Fruit fly (Drosophila melanogaster) whole organism, embryonic: Measurements from ENCODE around the gene Ilp7.

ENCODE experiments used
- Adf1 ChIP-seq: fragments of 200-800 bp; sonication (Bioruptor generic); IDR thresholded peaks from 2 replicates; pipeline ENCODE4 v1.3.6; 2022; ENCODE audit warnings: missing biosample characterization, missing genetic modification characterization
- Bgb ChIP-seq: fragments of 200-800 bp; sonication (Bioruptor generic); IDR thresholded peaks from 2 replicates; pipeline ENCODE4 v1.3.6; 2022; ENCODE audit warnings: missing biosample characterization, missing genetic modification characterization; ENCODE audit not compliant: partially characterized antibody
- CG11560 ChIP-seq: fragments of 200-800 bp; sonication (Bioruptor generic); IDR thresholded peaks from 3 replicates; pipeline ENCODE4 v1.3.6; 2022; ENCODE audit warnings: missing biosample characterization, missing genetic modification characterization
- CG12155 ChIP-seq: fragments of 200-800 bp; sonication (Bioruptor generic); optimal IDR thresholded peaks from 3 replicates; lab custom pipeline; 2016; ENCODE audit warnings: missing biosample characterization, missing genetic modification characterization
- CG14050 ChIP-seq: fragments of 200-800 bp; sonication (Bioruptor generic); IDR thresholded peaks from 3 replicates; pipeline ENCODE4 v1.3.6; 2022; ENCODE audit warnings: missing biosample characterization, missing genetic modification characterization
- CG14965 ChIP-seq: fragments of 200-800 bp; sonication (Bioruptor generic); optimal IDR thresholded peaks from 2 replicates; lab custom pipeline; 2016; ENCODE audit warnings: missing biosample characterization, missing genetic modification characterization, borderline replicate concordance
- CG1603 ChIP-seq: fragments of 200-800 bp; sonication (Bioruptor generic); optimal IDR thresholded peaks from 2 replicates; lab custom pipeline; 2019; ENCODE audit warnings: missing biosample characterization, mild to moderate bottlenecking, missing genetic modification characterization, moderate library complexity
- CG16815 ChIP-seq: fragments of 200-800 bp; sonication (Bioruptor generic); optimal IDR thresholded peaks from 3 replicates; lab custom pipeline; 2017; ENCODE audit warnings: missing biosample characterization, mild to moderate bottlenecking, missing genetic modification characterization
- CG16863 ChIP-seq: fragments of 200-800 bp; sonication (Bioruptor generic); optimal IDR thresholded peaks from 3 replicates; lab custom pipeline; 2016; ENCODE audit warnings: missing biosample characterization, missing genetic modification characterization
- CG17328 ChIP-seq: fragments of 200-800 bp; sonication (Bioruptor generic); IDR thresholded peaks from 2 replicates; pipeline ENCODE4 v1.3.6; 2022; ENCODE audit warnings: missing biosample characterization, missing genetic modification characterization
- CG18262 ChIP-seq: fragments of 200-800 bp; optimal IDR thresholded peaks from 3 replicates; lab custom pipeline; 2019; ENCODE audit warnings: missing biosample characterization, mild to moderate bottlenecking, missing genetic modification characterization, moderate library complexity
- CG3065 ChIP-seq: fragments of 200-800 bp; sonication (Bioruptor generic); optimal IDR thresholded peaks from 2 replicates; lab custom pipeline; 2016; ENCODE audit warnings: missing biosample characterization, missing genetic modification characterization
- CG7357 ChIP-seq: fragments of 200-800 bp; sonication (Bioruptor generic); IDR thresholded peaks from 3 replicates; pipeline ENCODE4 v1.3.6; 2022; ENCODE audit warnings: missing biosample characterization, missing genetic modification characterization
- CG7372 ChIP-seq: fragments of 200-800 bp; sonication (Bioruptor generic); IDR thresholded peaks from 2 replicates; pipeline ENCODE4 v1.3.6; 2022; ENCODE audit warnings: missing biosample characterization, missing genetic modification characterization
- CG7556 ChIP-seq: fragments of 200-800 bp; sonication (Bioruptor generic); optimal IDR thresholded peaks from 2 replicates; lab custom pipeline; 2017; ENCODE audit warnings: missing biosample characterization, mild to moderate bottlenecking, missing genetic modification characterization
- CG8359 ChIP-seq: fragments of 200-800 bp; sonication (Bioruptor generic); optimal IDR thresholded peaks from 2 replicates; lab custom pipeline; 2017; ENCODE audit warnings: missing biosample characterization, mild to moderate bottlenecking, missing genetic modification characterization, borderline replicate concordance
- Chrac-16 ChIP-seq: fragments of 200-800 bp; sonication (Bioruptor generic); optimal IDR thresholded peaks from 3 replicates; lab custom pipeline; 2016; ENCODE audit warnings: missing biosample characterization, missing genetic modification characterization
- Dp ChIP-seq: fragments of 200-800 bp; sonication (Bioruptor generic); optimal IDR thresholded peaks from 2 replicates; lab custom pipeline; 2018; ENCODE audit warnings: missing biosample characterization, mild to moderate bottlenecking, missing genetic modification characterization, moderate library complexity
- Fer1 ChIP-seq: fragments of 200-800 bp; sonication (Bioruptor generic); optimal IDR thresholded peaks from 2 replicates; lab custom pipeline; 2017; ENCODE audit warnings: missing biosample characterization, mild to moderate bottlenecking, missing genetic modification characterization
- GATAe ChIP-seq: fragments of 200-800 bp; sonication (Bioruptor generic); conservative IDR thresholded peaks from 2 replicates; pipeline ENCODE4 v1.3.6; 2022; ENCODE audit warnings: missing biosample characterization, missing genetic modification characterization
- Hr51 ChIP-seq, 2 experiments: fragments of 200-800 bp; sonication (Bioruptor generic); optimal IDR thresholded peaks; 2 replicates in 1 of 2; 3 replicates in 1 of 2; lab custom pipeline; 2016 to 2018; ENCODE audit warnings: missing biosample characterization in 2 of 2, missing genetic modification characterization in 2 of 2, mild to moderate bottlenecking in 1 of 2, moderate library complexity in 1 of 2
- Hsf ChIP-seq: fragments of 200-800 bp; sonication (Bioruptor generic); optimal IDR thresholded peaks from 3 replicates; lab custom pipeline; 2016; ENCODE audit warnings: missing biosample characterization, missing genetic modification characterization
- Lim3 ChIP-seq: fragments of 200-800 bp; sonication (Bioruptor generic); IDR thresholded peaks from 2 replicates; pipeline ENCODE4 v1.3.6; 2022; ENCODE audit warnings: missing biosample characterization, missing genetic modification characterization
- PHDP ChIP-seq: fragments of 200-800 bp; sonication (Bioruptor generic); optimal IDR thresholded peaks from 3 replicates; lab custom pipeline; 2018; ENCODE audit warnings: missing biosample characterization, mild to moderate bottlenecking, missing genetic modification characterization, moderate library complexity
- Stat92E ChIP-seq, 3 experiments: fragments of >200 bp in 2 of 3; fragments of 200-800 bp in 1 of 3; sonication (Bioruptor generic) in 1 of 3; optimal IDR thresholded peaks; 2 replicates each; lab custom pipeline; 2017 to 2019; ENCODE audit warnings: missing biosample characterization in 3 of 3, missing genetic modification characterization in 3 of 3, mild to moderate bottlenecking in 1 of 3, moderate library complexity in 1 of 3
- bigmax ChIP-seq: fragments of 200-800 bp; sonication (Bioruptor generic); optimal IDR thresholded peaks from 2 replicates; lab custom pipeline; 2018; ENCODE audit warnings: missing biosample characterization, mild to moderate bottlenecking, missing genetic modification characterization
- br ChIP-seq: fragments of >200 bp; optimal IDR thresholded peaks from 2 replicates; lab custom pipeline; 2017
- cad ChIP-seq: fragments of >200 bp; optimal IDR thresholded peaks from 2 replicates; lab custom pipeline; 2017; ENCODE audit warnings: missing biosample characterization, missing genetic modification characterization
- chif ChIP-seq, 2 experiments: fragments of 200-800 bp; sonication (Bioruptor generic); optimal IDR thresholded peaks; 3 replicates each; lab custom pipeline; 2016; ENCODE audit warnings: missing biosample characterization in 2 of 2, missing genetic modification characterization in 2 of 2
- chinmo ChIP-seq: fragments of 200-800 bp; sonication (Bioruptor generic); IDR thresholded peaks from 4 replicates; pipeline ENCODE4 v1.3.6; 2022; ENCODE audit warnings: missing biosample characterization, missing genetic modification characterization; ENCODE audit not compliant: partially characterized antibody
- chm ChIP-seq: fragments of 200-800 bp; sonication (Bioruptor generic); IDR thresholded peaks from 2 replicates; pipeline ENCODE4 v1.3.6; 2022; ENCODE audit warnings: missing biosample characterization, missing genetic modification characterization
- ci ChIP-seq: fragments of 200-800 bp; sonication (Bioruptor generic); IDR thresholded peaks from 3 replicates; pipeline ENCODE4 v1.3.6; 2022; ENCODE audit warnings: missing biosample characterization, missing genetic modification characterization
- eve ChIP-seq, 2 experiments: fragments of >200 bp; optimal IDR thresholded peaks; 2 replicates each; lab custom pipeline; 2017; ENCODE audit warnings: missing biosample characterization in 2 of 2, missing genetic modification characterization in 2 of 2
- her ChIP-seq: fragments of 200-800 bp; sonication (Bioruptor generic); optimal IDR thresholded peaks from 2 replicates; lab custom pipeline; 2016; ENCODE audit warnings: missing biosample characterization, missing genetic modification characterization
- jing ChIP-seq: fragments of 200-800 bp; sonication (Bioruptor generic); optimal IDR thresholded peaks from 2 replicates; lab custom pipeline; 2018; ENCODE audit warnings: missing biosample characterization, mild to moderate bottlenecking, missing genetic modification characterization
- kah ChIP-seq: fragments of 200-800 bp; sonication (Bioruptor generic); optimal IDR thresholded peaks from 2 replicates; lab custom pipeline; 2018; ENCODE audit warnings: missing biosample characterization, mild to moderate bottlenecking, missing genetic modification characterization
- lola ChIP-seq, 3 experiments: fragments of >200 bp in 2 of 3; fragments of 200-800 bp in 1 of 3; sonication (Bioruptor generic) in 1 of 3; optimal IDR thresholded peaks; 2 replicates each; lab custom pipeline; 2017 to 2019; ENCODE audit warnings: missing biosample characterization in 3 of 3, missing genetic modification characterization in 3 of 3, mild to moderate bottlenecking in 1 of 3, moderate library complexity in 1 of 3
- mirr ChIP-seq: fragments of 200-800 bp; sonication (Bioruptor generic); optimal IDR thresholded peaks from 3 replicates; lab custom pipeline; 2018; ENCODE audit warnings: missing biosample characterization, mild to moderate bottlenecking, missing genetic modification characterization
- mld ChIP-seq: fragments of 200-800 bp; sonication (Bioruptor generic); IDR thresholded peaks from 3 replicates; pipeline ENCODE4 v1.3.6; 2022; ENCODE audit warnings: missing biosample characterization, missing genetic modification characterization; ENCODE audit not compliant: partially characterized antibody
- nau ChIP-seq: fragments of 200-800 bp; sonication (Bioruptor generic); optimal IDR thresholded peaks from 3 replicates; lab custom pipeline; 2017; ENCODE audit warnings: missing biosample characterization, mild to moderate bottlenecking, missing genetic modification characterization, missing genetic modification reagents
- p53 ChIP-seq: fragments of 200-800 bp; sonication (Bioruptor generic); optimal IDR thresholded peaks from 2 replicates; lab custom pipeline; 2016; ENCODE audit warnings: missing biosample characterization, missing genetic modification characterization
- pb ChIP-seq: fragments of 200-800 bp; sonication (Bioruptor generic); optimal IDR thresholded peaks from 3 replicates; lab custom pipeline; 2016; ENCODE audit warnings: missing biosample characterization, missing genetic modification characterization
- pros ChIP-seq: fragments of 200-800 bp; sonication (Bioruptor generic); optimal IDR thresholded peaks from 3 replicates; lab custom pipeline; 2019; ENCODE audit warnings: missing biosample characterization, mild to moderate bottlenecking, missing genetic modification characterization, moderate library complexity
- row ChIP-seq: fragments of 200-800 bp; sonication (Bioruptor generic); IDR thresholded peaks from 3 replicates; pipeline ENCODE4 v1.3.6; 2022; ENCODE audit warnings: missing biosample characterization, missing genetic modification characterization
- salm ChIP-seq: fragments of 200-800 bp; sonication (Bioruptor generic); optimal IDR thresholded peaks from 2 replicates; lab custom pipeline; 2018; ENCODE audit warnings: missing biosample characterization, mild to moderate bottlenecking, missing genetic modification characterization
- sima ChIP-seq: fragments of 200-800 bp; sonication (Bioruptor generic); optimal IDR thresholded peaks from 2 replicates; lab custom pipeline; 2016; ENCODE audit warnings: missing biosample characterization, missing genetic modification characterization
- sisA ChIP-seq: fragments of 200-800 bp; sonication (Bioruptor generic); IDR thresholded peaks from 2 replicates; pipeline ENCODE4 v1.3.6; 2022; ENCODE audit warnings: missing biosample characterization, missing genetic modification characterization
- tap ChIP-seq: fragments of 200-800 bp; optimal IDR thresholded peaks from 3 replicates; lab custom pipeline; 2019; ENCODE audit warnings: missing biosample characterization, mild to moderate bottlenecking, missing genetic modification characterization, moderate library complexity
- trem ChIP-seq: fragments of 200-800 bp; optimal IDR thresholded peaks from 3 replicates; lab custom pipeline; 2019; ENCODE audit warnings: missing biosample characterization, mild to moderate bottlenecking, missing genetic modification characterization, moderate library complexity
- zen2 ChIP-seq: fragments of 200-800 bp; sonication (Bioruptor generic); IDR thresholded peaks from 3 replicates; pipeline ENCODE4 v1.3.6; 2022; ENCODE audit warnings: missing biosample characterization, missing genetic modification characterization; ENCODE audit not compliant: partially characterized antibody

Gene Ilp7

DNA sequence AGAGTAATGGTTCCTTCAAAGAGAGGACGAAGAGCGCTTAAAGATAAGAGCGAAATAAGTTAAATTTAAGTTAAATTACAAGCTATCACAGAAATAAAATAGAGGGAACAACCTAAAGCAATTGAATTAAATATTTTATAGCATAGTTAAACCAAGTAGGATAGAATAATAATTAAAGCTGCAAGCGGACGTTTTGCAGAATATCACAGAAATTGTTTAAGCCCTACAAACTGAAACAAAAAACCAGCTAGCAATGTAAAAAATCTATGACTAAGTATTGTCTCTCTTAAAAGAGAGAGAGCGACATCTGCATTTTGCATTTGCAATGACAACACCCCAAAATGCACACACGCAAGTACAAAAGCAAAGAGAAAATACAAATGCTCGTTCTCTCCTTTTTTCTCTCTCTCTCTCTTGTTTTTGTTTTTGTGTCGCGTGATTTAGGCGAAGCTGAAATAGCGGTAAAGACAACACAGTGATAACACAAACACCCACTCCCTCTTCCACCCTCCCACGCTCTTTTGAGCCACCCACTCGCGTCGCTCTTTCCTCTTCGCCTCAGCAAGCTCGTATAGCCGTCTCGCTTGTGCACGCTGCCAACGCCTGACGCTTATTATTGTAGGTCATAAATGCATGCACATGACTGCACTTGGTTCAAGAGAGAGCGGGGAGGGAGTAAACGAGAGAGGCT is 9.9 kb downstream of the Ilp7 start (continued):
- TF ChIP-seq her (GFP tag; lab: Kevin White, UChicago) (peak; percentile 2), salm (tag; lab: Kevin White, UChicago) (no peak), chinmo (GFP tag; lab: Robert Waterston, UW) (peak; percentile 97), Dp (no peak), jing (GFP tag; lab: Kevin White, UChicago) (no peak), ci (GFP tag; lab: Robert Waterston, UW) (peak; percentile 59; the same call in 2 of the 3 replicates), CG8359 (GFP tag; lab: Kevin White, UChicago) (no peak), PHDP (tag; lab: Kevin White, UChicago) (no peak), lola (GFP tag; optimal IDR thresholded peaks at IDR 0.05; lab: Kevin White, UChicago) (no peak), pros (peak; percentile 63), cad (peak; percentile 39), mld (no peak), CG7372 (GFP tag; lab: Robert Waterston, UW) (no peak), br (no peak), CG18262 (no peak), tap (tag; lab: Kevin White, UChicago) (no peak), CG11560 (no peak), CG1603 (tag; lab: Kevin White, UChicago) (peak; percentile 37), trem (no peak), sima (GFP tag; lab: Kevin White, UChicago) (no peak), Hsf (GFP tag; lab: Kevin White, UChicago) (no peak), CG7556 (GFP tag; lab: Kevin White, UChicago) (no peak), zen2 (GFP tag; lab: Robert Waterston, UW) (0 out of 3 replicates have a peak, but pooled peaks have one; percentile 35), CG3065 (GFP tag; lab: Kevin White, UChicago) (no peak), nau (GFP tag; lab: Kevin White, UChicago) (no peak), pb (GFP tag; lab: Kevin White, UChicago) (no peak), CG7357 (GFP tag; lab: Robert Waterston, UW) (no peak), mirr (GFP tag; lab: Kevin White, UChicago) (peak; percentile 72), row (no peak), eve (GFP tag; optimal IDR thresholded peaks at IDR 0.05; lab: Kevin White, UChicago) (no peak), CG16815 (GFP tag; lab: Kevin White, UChicago) (no peak), Bgb (peak; percentile 32; the same call in 1 of the 2 replicates), Fer1 (GFP tag; lab: Kevin White, UChicago) (no peak), GATAe (GFP tag; lab: Robert Waterston, UW) (no peak), sisA (GFP tag; lab: Robert Waterston, UW) (no peak), chm (GFP tag; lab: Robert Waterston, UW) (no peak), CG12155 (GFP tag; lab: Kevin White, UChicago) (no peak), CG17328 (GFP tag; lab: Robert Waterston, UW) (no peak), Adf1 (peak; percentile 61; the same call in 1 of the 2 replicates), Stat92E (GFP tag; optimal IDR thresholded peaks at IDR 0.05; lab: Kevin White, UChicago) (peak in 1 of 3 experiments; percentile 4), chif (GFP tag; optimal IDR thresholded peaks at IDR 0.05; lab: Kevin White, UChicago) (no peak), p53 (no peak), bigmax (GFP tag; lab: Kevin White, UChicago) (no peak), CG14050 (GFP tag; lab: Robert Waterston, UW) (no peak), Hr51 (GFP tag; optimal IDR thresholded peaks at IDR 0.05; lab: Kevin White, UChicago) (no peak), Chrac-16 (GFP tag; lab: Kevin White, UChicago) (no peak), Lim3 (GFP tag; lab: Robert Waterston, UW) (no peak), kah (GFP tag; lab: Kevin White, UChicago) (no peak), CG16863 (GFP tag; lab: Kevin White, UChicago) (no peak), CG14965 (GFP tag; lab: Kevin White, UChicago) (no peak)
